Worm (Caenorhabditis elegans): Measurements from ENCODE around the gene ceh-92.

ceh-92 gene

ce11 chrIII:11589311-11589710 is 7.9 kb downstream of the ceh-92 start:
- TF ChIP-seq lin-39 (tag; optimal IDR thresholded peaks at IDR 0.05) (no peak), lin-13 (GFP tag; optimal IDR thresholded peaks at IDR 0.05) (no peak), ceh-16 (tag; optimal IDR thresholded peaks at IDR 0.05) (no peak), nhr-25 (tag; optimal IDR thresholded peaks at IDR 0.05) (no peak), elt-3 (tag; optimal IDR thresholded peaks at IDR 0.05) (no peak), unc-62 (GFP tag; optimal IDR thresholded peaks at IDR 0.05) (no peak), nhr-10 (tag; optimal IDR thresholded peaks at IDR 0.05) (no peak), elt-1 (tag; optimal IDR thresholded peaks at IDR 0.05) (no peak), egl-27 (tag; optimal IDR thresholded peaks at IDR 0.05) (no peak), ztf-4 (tag; optimal IDR thresholded peaks at IDR 0.05) (no peak), ama-1 (optimal IDR thresholded peaks at IDR 0.05) (no peak), sma-9 (GFP tag; optimal IDR thresholded peaks at IDR 0.05) (no peak), sma-9 (tag; optimal IDR thresholded peaks at IDR 0.05) (no peak), nhr-129 (tag; optimal IDR thresholded peaks at IDR 0.05) (no peak), nhr-11 (tag; optimal IDR thresholded peaks at IDR 0.05) (no peak), fos-1 (tag; optimal IDR thresholded peaks at IDR 0.05) (no peak), unc-55 (GFP tag; optimal IDR thresholded peaks at IDR 0.05) (no peak), lin-11 (tag; optimal IDR thresholded peaks at IDR 0.05) (no peak)

ce11 chrIII:11590255-11590654 is 8.9 kb downstream of the ceh-92 start:
- TF ChIP-seq elt-1 (tag; optimal IDR thresholded peaks at IDR 0.05) (no peak), ama-1 (optimal IDR thresholded peaks at IDR 0.05) (no peak), R02D3.7 (tag; optimal IDR thresholded peaks at IDR 0.05) (no peak), ceh-82 (tag; optimal IDR thresholded peaks at IDR 0.05) (no peak), C34F6.9 (tag; optimal IDR thresholded peaks at IDR 0.05) (no peak), nhr-11 (tag; optimal IDR thresholded peaks at IDR 0.05) (no peak), nhr-12 (tag; optimal IDR thresholded peaks at IDR 0.05) (no peak), nhr-6 (tag; optimal IDR thresholded peaks at IDR 0.05) (no peak), lin-11 (tag; optimal IDR thresholded peaks at IDR 0.05) (no peak), snpc-4 (tag; optimal IDR thresholded peaks at IDR 0.05) (no peak)

DNA sequence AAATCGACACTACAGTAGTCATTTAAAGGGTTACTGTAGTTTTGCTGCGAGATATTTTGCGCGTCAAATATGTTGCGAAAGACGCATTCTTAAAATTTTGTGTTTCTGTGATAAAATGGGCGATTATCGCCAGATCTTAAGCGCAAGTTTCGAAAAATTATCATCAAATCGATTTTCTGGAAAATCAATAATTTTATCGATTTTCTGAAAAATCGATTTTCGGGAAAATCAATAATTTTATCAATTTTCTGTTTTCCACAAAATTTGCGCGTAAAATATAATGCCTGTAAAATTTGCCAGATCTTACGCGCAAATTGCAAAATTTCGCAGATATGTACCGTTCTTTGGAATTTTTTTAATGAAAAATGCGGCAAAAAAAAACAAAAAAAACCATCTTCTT is 10.7 kb downstream of the ceh-92 start:
- no peak for TF ChIP-seq nhr-11 (tag; optimal IDR thresholded peaks at IDR 0.05)
- no peak for TF ChIP-seq C34F6.9 (tag; optimal IDR thresholded peaks at IDR 0.05)
- TF ChIP-seq ztf-1 (GFP tag; conservative IDR thresholded peaks at IDR 0.05): no peak
- TF ChIP-seq nhr-25 (tag; optimal IDR thresholded peaks at IDR 0.05): no peak
- no peak for TF ChIP-seq gmeb-1 (tag; optimal IDR thresholded peaks at IDR 0.05)
- TF ChIP-seq nhr-129 (tag; optimal IDR thresholded peaks at IDR 0.05): no peak
- TF ChIP-seq mab-5 (tag; optimal IDR thresholded peaks at IDR 0.05): no peak
- no peak for TF ChIP-seq unc-39 (tag; optimal IDR thresholded peaks at IDR 0.05)
- TF ChIP-seq ceh-16 (tag; optimal IDR thresholded peaks at IDR 0.05): no peak
- TF ChIP-seq sma-3 (GFP tag; optimal IDR thresholded peaks at IDR 0.05): no peak
- no peak for TF ChIP-seq lsy-2 (tag; optimal IDR thresholded peaks at IDR 0.05)
- TF ChIP-seq nhr-237 (tag; optimal IDR thresholded peaks at IDR 0.05): no peak
- no peak for TF ChIP-seq elt-3 (tag; optimal IDR thresholded peaks at IDR 0.05)
- TF ChIP-seq peb-1 (tag; optimal IDR thresholded peaks at IDR 0.05): no peak
- no peak for TF ChIP-seq lin-39 (tag; optimal IDR thresholded peaks at IDR 0.05)
- TF ChIP-seq aly-2 (tag; optimal IDR thresholded peaks at IDR 0.05): no peak
- TF ChIP-seq blmp-1 (tag; optimal IDR thresholded peaks at IDR 0.05; ENCODE audit: insufficient read depth): no peak
- TF ChIP-seq dmd-4 (tag; optimal IDR thresholded peaks at IDR 0.05): no peak
- TF ChIP-seq unc-55 (GFP tag; optimal IDR thresholded peaks at IDR 0.05): no peak
- TF ChIP-seq F13H6.1 (tag; optimal IDR thresholded peaks at IDR 0.05): no peak

DNA sequence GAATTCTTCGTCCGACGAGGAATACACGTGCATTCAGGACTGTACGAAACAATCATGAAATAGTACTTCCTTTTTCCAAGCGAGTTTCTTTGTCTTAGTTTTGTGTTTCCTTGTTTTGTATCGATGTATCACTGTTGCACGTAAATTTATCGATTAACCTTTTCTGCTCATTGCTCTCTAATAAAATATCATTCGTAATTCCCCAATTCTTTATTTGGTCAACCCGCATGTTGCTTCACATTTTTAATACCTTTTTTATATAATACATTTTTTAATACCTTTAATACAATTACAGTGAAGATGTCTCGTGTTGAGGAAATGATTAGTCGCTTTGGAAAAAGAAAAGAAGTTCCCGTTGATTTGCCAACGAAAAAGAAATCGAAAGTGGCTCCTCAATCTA is 26.5 kb downstream of the ceh-92 start, which contains the start of gene Y66D12A.1:
TSS of gene Y66D12A.1 (plus strand) at position 301 of the 400 bp plus-strand sequence.
- TF ChIP-seq skn-1 (tag; optimal IDR thresholded peaks at IDR 0.05) (no peak), mdl-1 (tag; optimal IDR thresholded peaks at IDR 0.05) (no peak), nhr-237 (tag; optimal IDR thresholded peaks at IDR 0.05) (no peak), elt-3 (tag; optimal IDR thresholded peaks at IDR 0.05) (no peak), ztf-4 (tag; optimal IDR thresholded peaks at IDR 0.05) (no peak), nhr-129 (tag; optimal IDR thresholded peaks at IDR 0.05) (no peak), lin-11 (tag; optimal IDR thresholded peaks at IDR 0.05) (no peak), nhr-11 (tag; optimal IDR thresholded peaks at IDR 0.05) (no peak), nhr-21 (tag; optimal IDR thresholded peaks at IDR 0.05) (no peak), blmp-1 (tag; optimal IDR thresholded peaks at IDR 0.05; ENCODE audit: insufficient read depth) (no peak), ceh-16 (tag; optimal IDR thresholded peaks at IDR 0.05) (no peak), nhr-10 (tag; optimal IDR thresholded peaks at IDR 0.05) (no peak), R02D3.7 (tag; optimal IDR thresholded peaks at IDR 0.05) (no peak), lsy-2 (tag; optimal IDR thresholded peaks at IDR 0.05) (no peak), ztf-1 (GFP tag; conservative IDR thresholded peaks at IDR 0.05) (no peak)

Measured in whole organism, L2 larva.